Worm (Caenorhabditis elegans): ENCODE results near the gene Y39G8B.9.

DNA sequence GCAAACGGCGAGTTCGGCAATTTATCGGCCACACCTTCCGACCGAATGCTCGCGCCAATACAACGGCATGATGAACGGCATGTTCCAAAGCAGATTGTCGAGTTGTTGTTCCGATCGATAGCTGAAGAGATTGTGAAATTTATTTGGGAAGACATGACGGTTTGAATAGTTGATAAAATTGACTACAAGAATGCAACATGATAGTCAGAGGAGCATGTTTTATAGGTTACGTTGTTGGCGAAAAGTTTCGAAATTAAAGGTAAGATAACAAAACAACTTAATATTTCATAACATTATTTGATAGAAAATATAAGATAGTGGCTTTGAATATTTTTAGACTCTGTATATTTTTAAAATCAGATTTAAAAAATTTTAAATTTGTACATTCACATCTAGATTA, 35.6 kb upstream of the Y39G8B.9 start:
- TF ChIP-seq him-1 (tag; optimal IDR thresholded peaks at IDR 0.05) (no peak), W03F9.2 (tag; optimal IDR thresholded peaks at IDR 0.05) (no peak)

Data from whole organism, L4/young adult.